Fruit fly (Drosophila melanogaster): Measurements from ENCODE around the gene Tbc1d15-17.

The Tbc1d15-17 gene

DNA sequence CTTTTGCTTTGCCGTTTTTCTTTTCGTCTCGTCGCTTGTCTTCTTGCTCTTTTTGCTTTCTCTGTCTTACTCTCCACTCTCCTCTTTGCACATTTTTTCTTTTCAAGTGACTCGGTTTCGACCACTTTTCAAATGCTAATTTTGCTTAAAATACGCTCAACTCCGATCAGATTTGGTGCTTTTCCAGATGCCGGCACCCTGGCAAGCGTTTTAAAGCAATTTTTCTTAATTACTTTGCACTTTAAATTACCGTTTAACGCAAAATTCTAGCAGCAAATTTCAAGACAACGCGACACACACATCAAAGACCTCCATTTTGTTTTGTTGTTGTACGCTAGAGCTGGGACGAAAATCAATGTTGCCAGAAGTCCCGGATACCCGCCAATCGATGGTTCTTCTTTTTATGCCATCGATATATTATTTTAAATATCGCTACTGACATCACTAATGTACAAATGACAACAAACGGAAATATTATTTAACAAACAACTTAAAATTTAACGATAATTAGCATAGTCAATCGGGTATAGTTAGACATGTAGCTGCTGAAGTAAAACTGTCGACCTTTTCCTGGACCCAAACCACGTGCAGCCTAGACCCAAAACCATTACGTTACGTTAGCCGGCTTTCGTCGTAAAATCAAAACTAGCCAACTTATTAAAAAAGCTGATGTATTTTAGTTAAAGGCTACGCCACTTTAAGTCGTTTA is 43.7 kb downstream of the Tbc1d15-17 start, which contains the start of gene kis (continued):
- TF ChIP-seq usp (GFP tag; optimal IDR thresholded peaks at IDR 0.05): no peak
- TF ChIP-seq CG3065 (GFP tag; optimal IDR thresholded peaks at IDR 0.05): no peak
- peak; percentile 56 for TF ChIP-seq mam (GFP tag; optimal IDR thresholded peaks at IDR 0.05)
- TF ChIP-seq CG8478 (optimal IDR thresholded peaks at IDR 0.05): no peak
- TF ChIP-seq Dad (GFP tag; optimal IDR thresholded peaks at IDR 0.05): peak; percentile 43
- peak; percentile 33 to 41 for TF ChIP-seq Hr51 (GFP tag; optimal IDR thresholded peaks at IDR 0.05)
- TF ChIP-seq bcd (GFP tag; optimal IDR thresholded peaks at IDR 0.05): peak; percentile 23
- peak; percentile 34; the same call in 1 of the 3 replicates for TF ChIP-seq ci (GFP tag; IDR thresholded peaks at IDR 0.05)
- TF ChIP-seq Mad (GFP tag; optimal IDR thresholded peaks at IDR 0.05): peak; percentile 43
- no peak for TF ChIP-seq CG4820 (GFP tag; optimal IDR thresholded peaks at IDR 0.05)
- TF ChIP-seq az2 (GFP tag; optimal IDR thresholded peaks at IDR 0.05): peak; percentile 52
- no peak for TF ChIP-seq Dek (tag; optimal IDR thresholded peaks at IDR 0.05)
- no peak for TF ChIP-seq CG11093 (GFP tag; IDR thresholded peaks at IDR 0.05)
- TF ChIP-seq CG4617 (GFP tag; optimal IDR thresholded peaks at IDR 0.05; ENCODE audit: borderline replicate concordance): peak; percentile 84
- peak; percentile 16 for TF ChIP-seq CG1792 (GFP tag; optimal IDR thresholded peaks at IDR 0.05)
- peak; percentile 93 for TF ChIP-seq CG6791 (GFP tag; IDR thresholded peaks at IDR 0.05; ENCODE audit: partially characterized antibody)
- peak; percentile 43 for TF ChIP-seq gem (tag; optimal IDR thresholded peaks at IDR 0.05)
- peak; percentile 3 for TF ChIP-seq Chrac-16 (GFP tag; optimal IDR thresholded peaks at IDR 0.05)
- no peak for TF ChIP-seq CG6765 (GFP tag; optimal IDR thresholded peaks at IDR 0.05)
- TF ChIP-seq tx (GFP tag; optimal IDR thresholded peaks at IDR 0.05): peak; percentile 50
- TF ChIP-seq maf-S (GFP tag; optimal IDR thresholded peaks at IDR 0.05): peak; percentile 46
- TF ChIP-seq chif (GFP tag; optimal IDR thresholded peaks at IDR 0.05): peak in 1 of 2 experiments; percentile 24
- peak; percentile 68 for TF ChIP-seq CG2712 (tag; optimal IDR thresholded peaks at IDR 0.05)
- peak; percentile 10 for TF ChIP-seq Sox102F (GFP tag; optimal IDR thresholded peaks at IDR 0.05)
- peak; percentile 57 for TF ChIP-seq NFAT (GFP tag; IDR thresholded peaks at IDR 0.05)
- TF ChIP-seq unc-4 (GFP tag; IDR thresholded peaks at IDR 0.05; ENCODE audit: partially characterized antibody): peak; percentile 97
- TF ChIP-seq Lpt (GFP tag; optimal IDR thresholded peaks at IDR 0.05): no peak
- TF ChIP-seq Rfx (GFP tag; IDR thresholded peaks at IDR 0.05): peak; percentile 66
- TF ChIP-seq fu2 (GFP tag; optimal IDR thresholded peaks at IDR 0.05): peak; percentile 20
- TF ChIP-seq CG10147 (GFP tag; optimal IDR thresholded peaks at IDR 0.05): peak; percentile 47
- no peak for TF ChIP-seq Gsc (GFP tag; IDR thresholded peaks at IDR 0.05)
- peak; percentile 100 for TF ChIP-seq CG9437 (GFP tag; optimal IDR thresholded peaks at IDR 0.05)
- TF ChIP-seq CG9215 (GFP tag; IDR thresholded peaks at IDR 0.05): peak; percentile 34; the same call in 1 of the 2 replicates
- no peak for TF ChIP-seq Nf-YA (GFP tag; IDR thresholded peaks at IDR 0.05)
- TF ChIP-seq Oli (tag; optimal IDR thresholded peaks at IDR 0.05): peak; percentile 8
- peak; percentile 26 for TF ChIP-seq lbe (GFP tag; optimal IDR thresholded peaks at IDR 0.05)
- peak; percentile 93 for TF ChIP-seq CG12659 (GFP tag; optimal IDR thresholded peaks at IDR 0.05)
- TF ChIP-seq so (GFP tag; IDR thresholded peaks at IDR 0.05): peak; percentile 41; the same call in 1 of the 3 replicates
- peak; percentile 41 for TF ChIP-seq CG9727 (GFP tag; optimal IDR thresholded peaks at IDR 0.05)
- peak; percentile 41 for TF ChIP-seq Adf1 (GFP tag; IDR thresholded peaks at IDR 0.05)
- TF ChIP-seq YL-1 (GFP tag; optimal IDR thresholded peaks at IDR 0.05): peak; percentile 88
- TF ChIP-seq Sry-β (GFP tag; optimal IDR thresholded peaks at IDR 0.05): peak; percentile 43
- TF ChIP-seq eyg (GFP tag; optimal IDR thresholded peaks at IDR 0.05): peak; percentile 50
- no peak for TF ChIP-seq slp2 (GFP tag; optimal IDR thresholded peaks at IDR 0.05)
- TF ChIP-seq NK7.1 (GFP tag; optimal IDR thresholded peaks at IDR 0.05): peak; percentile 3
- no peak for TF ChIP-seq hth (optimal IDR thresholded peaks at IDR 0.05)
- peak; percentile 61 for TF ChIP-seq CG3847 (GFP tag; IDR thresholded peaks at IDR 0.05)
- TF ChIP-seq CG13123 (GFP tag; optimal IDR thresholded peaks at IDR 0.05): no peak
- peak; percentile 48 for TF ChIP-seq nerfin-1 (tag; optimal IDR thresholded peaks at IDR 0.05)
- peak; percentile 96 for TF ChIP-seq Bgb (GFP tag; IDR thresholded peaks at IDR 0.05; ENCODE audit: partially characterized antibody)
